Fruit fly (Drosophila melanogaster) whole organism, adult: Measurements from ENCODE around the gene tipE.

Experiments used
- CG11617 ChIP-seq: fragments of 200-800 bp; sonication (Bioruptor generic); optimal IDR thresholded peaks from 2 replicates; lab custom pipeline; 2017; ENCODE audit warnings: mild to moderate bottlenecking, missing biosample characterization, missing genetic modification reagents, missing genetic modification characterization
- CG12768 ChIP-seq: fragments of 200-800 bp; sonication (Bioruptor generic); optimal IDR thresholded peaks from 2 replicates; lab custom pipeline; 2017; ENCODE audit warnings: missing biosample characterization, missing genetic modification characterization, mild to moderate bottlenecking, moderate library complexity, missing genetic modification reagents
- CG14711 ChIP-seq: fragments of 200-800 bp; sonication (Bioruptor generic); optimal IDR thresholded peaks from 2 replicates; lab custom pipeline; 2018; ENCODE audit warnings: missing biosample characterization, mild to moderate bottlenecking, missing genetic modification characterization, moderate library complexity
- CG1620 ChIP-seq: fragments of 200-800 bp; sonication (Bioruptor generic); optimal IDR thresholded peaks from 2 replicates; lab custom pipeline; 2016; ENCODE audit warnings: missing biosample characterization, missing genetic modification characterization
- CG33017 ChIP-seq: fragments of 200-800 bp; sonication (Bioruptor generic); optimal IDR thresholded peaks from 2 replicates; lab custom pipeline; 2018; ENCODE audit warnings: missing biosample characterization, mild to moderate bottlenecking, missing genetic modification characterization, moderate library complexity
- CG5204 ChIP-seq: fragments of 200-800 bp; sonication (Bioruptor generic); optimal IDR thresholded peaks from 2 replicates; lab custom pipeline; 2016; ENCODE audit warnings: missing biosample characterization, missing genetic modification characterization
- CG7045 ChIP-seq: fragments of 200-800 bp; sonication (Bioruptor generic); optimal IDR thresholded peaks from 2 replicates; lab custom pipeline; 2017; ENCODE audit warnings: missing biosample characterization, mild to moderate bottlenecking, missing genetic modification characterization
- CG7101 ChIP-seq: fragments of 200-800 bp; sonication (Bioruptor generic); optimal IDR thresholded peaks from 2 replicates; lab custom pipeline; 2018; ENCODE audit warnings: missing biosample characterization, mild to moderate bottlenecking, missing genetic modification characterization, moderate library complexity
- Clk ChIP-seq: fragments of 200-800 bp; sonication (Bioruptor generic); optimal IDR thresholded peaks from 2 replicates; lab custom pipeline; 2017; ENCODE audit warnings: missing biosample characterization, missing genetic modification characterization
- Crg-1 ChIP-seq: fragments of 200-800 bp; sonication (Bioruptor generic); optimal IDR thresholded peaks from 2 replicates; lab custom pipeline; 2016; ENCODE audit warnings: missing biosample characterization, missing genetic modification characterization
- Hr96 ChIP-seq: fragments of 200-800 bp; sonication (Bioruptor generic); optimal IDR thresholded peaks from 2 replicates; lab custom pipeline; 2016; ENCODE audit warnings: missing biosample characterization, missing genetic modification characterization
- Mnt ChIP-seq: fragments of 200-800 bp; sonication (Bioruptor generic); optimal IDR thresholded peaks from 2 replicates; lab custom pipeline; 2016; ENCODE audit warnings: missing biosample characterization, mild to moderate bottlenecking, missing genetic modification characterization
- bab1 ChIP-seq: fragments of 200-800 bp; sonication (Bioruptor generic); optimal IDR thresholded peaks from 3 replicates; lab custom pipeline; 2019; ENCODE audit warnings: missing biosample characterization, mild to moderate bottlenecking, missing genetic modification characterization, moderate library complexity
- cic ChIP-seq: fragments of 200-800 bp; sonication (Bioruptor generic); optimal IDR thresholded peaks from 2 replicates; lab custom pipeline; 2017; ENCODE audit warnings: missing biosample characterization, mild to moderate bottlenecking, missing genetic modification characterization, moderate library complexity
- cnc ChIP-seq, 2 experiments: fragments of >200 bp; optimal IDR thresholded peaks; 2 replicates each; lab custom pipeline; 2017
- kay ChIP-seq: fragments of 200-800 bp; sonication (Bioruptor generic); peaks from one replicate; lab custom pipeline; 2016; ENCODE audit warnings: missing biosample characterization, missing genetic modification characterization, borderline replicate concordance
- ovo ChIP-seq: fragments of 200-800 bp; sonication (Bioruptor generic); optimal IDR thresholded peaks from 2 replicates; lab custom pipeline; 2016; ENCODE audit warnings: missing biosample characterization, missing genetic modification characterization
- pad ChIP-seq: fragments of 200-800 bp; sonication (Bioruptor generic); optimal IDR thresholded peaks from 3 replicates; lab custom pipeline; 2017; ENCODE audit warnings: missing biosample characterization, missing genetic modification characterization, mild to moderate bottlenecking, moderate library complexity, missing genetic modification reagents
- tj ChIP-seq: fragments of 200-800 bp; sonication (Bioruptor generic); optimal IDR thresholded peaks from 3 replicates; lab custom pipeline; 2017; ENCODE audit warnings: missing biosample characterization, mild to moderate bottlenecking, missing genetic modification characterization, moderate library complexity
- toe ChIP-seq: fragments of 200-800 bp; sonication (Bioruptor generic); optimal IDR thresholded peaks from 2 replicates; lab custom pipeline; 2016; ENCODE audit warnings: missing biosample characterization, missing genetic modification characterization

The tipE gene

DNA sequence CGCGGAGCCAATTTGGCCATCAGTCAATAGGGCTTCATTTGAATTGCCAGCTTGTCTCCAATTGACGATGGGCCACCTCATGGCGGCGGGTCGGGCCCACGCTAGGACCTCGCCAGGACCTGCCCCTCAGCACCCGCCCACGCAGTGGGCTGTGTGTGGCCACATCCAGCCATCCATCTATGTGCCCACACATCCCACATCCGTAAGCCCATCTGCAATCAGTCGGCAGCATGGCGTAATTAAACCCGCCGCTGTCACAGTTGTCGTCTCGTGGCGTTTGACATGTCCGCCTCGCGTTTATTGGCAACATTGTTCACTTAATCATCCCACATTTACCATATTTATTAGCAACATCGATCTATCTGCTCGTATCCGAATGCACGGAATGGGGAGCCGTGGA is 49.9 kb downstream of the tipE start:
- TF ChIP-seq CG7045 (GFP tag; lab: Kevin White, UChicago) (no peak), CG14711 (no peak), CG12768 (GFP tag; lab: Kevin White, UChicago) (no peak), CG1620 (GFP tag; lab: Kevin White, UChicago) (no peak), toe (GFP tag; lab: Kevin White, UChicago) (no peak), CG7101 (tag; lab: Kevin White, UChicago) (no peak), Clk (GFP tag; lab: Kevin White, UChicago) (no peak), cnc (optimal IDR thresholded peaks at IDR 0.05; lab: Kevin White, UChicago) (no peak), Hr96 (GFP tag; lab: Kevin White, UChicago) (no peak), Mnt (GFP tag; lab: Kevin White, UChicago) (no peak), CG5204 (GFP tag; lab: Kevin White, UChicago) (no peak)

DNA sequence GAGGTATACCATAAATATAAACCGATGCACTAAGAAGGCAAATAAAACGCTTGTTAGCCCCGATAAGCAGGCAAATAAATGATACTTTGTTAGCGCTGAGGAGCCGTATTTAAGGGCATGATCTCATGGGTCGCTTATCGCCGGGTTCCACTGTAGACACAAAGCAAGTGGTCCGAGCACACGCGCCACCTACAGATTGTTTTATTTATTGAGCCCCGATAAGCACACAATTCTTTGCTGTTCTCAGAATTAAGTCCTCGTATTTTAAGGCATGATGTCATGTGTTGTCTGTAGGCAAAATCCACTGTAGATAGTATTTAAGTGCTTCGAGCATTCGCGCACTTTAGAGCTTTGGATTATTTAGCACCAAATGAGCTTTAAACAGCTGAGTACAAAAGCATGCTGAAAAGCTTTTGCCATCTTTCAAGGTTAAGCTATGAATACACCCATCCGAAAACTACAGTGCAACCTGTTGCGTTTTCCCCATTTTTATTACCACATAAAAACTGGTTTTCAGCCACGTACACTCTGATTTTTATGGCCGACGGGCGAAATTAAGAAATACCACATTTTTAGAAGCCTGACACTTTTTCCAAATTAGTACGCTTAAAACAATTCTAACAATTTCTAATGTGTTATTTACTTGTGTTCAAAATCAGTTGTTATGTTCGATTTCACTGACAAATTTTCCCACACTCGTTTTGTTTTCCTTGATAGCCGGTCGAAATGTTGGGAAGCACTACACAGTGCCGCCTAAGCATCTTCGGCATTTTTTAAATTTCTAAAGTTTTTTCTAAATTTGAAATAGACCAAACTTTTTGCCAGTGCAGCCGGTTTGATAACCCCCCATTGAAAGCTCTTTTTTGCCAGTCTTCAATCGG is 51.4 kb downstream of the tipE start, which contains the start of gene Sqor:
TSS of gene Sqor (plus strand) at position 732 of the 881 bp plus-strand sequence.
- TF ChIP-seq ovo (GFP tag; lab: Kevin White, UChicago) = peak; percentile 77
- TF ChIP-seq kay = no peak
- peak; percentile 92 for TF ChIP-seq Hr96 (GFP tag; lab: Kevin White, UChicago)
- peak; percentile 71 for TF ChIP-seq cic (GFP tag; lab: Kevin White, UChicago)
- TF ChIP-seq pad (GFP tag; lab: Kevin White, UChicago) = peak; percentile 82
- TF ChIP-seq CG11617 (GFP tag; lab: Kevin White, UChicago) = peak; percentile 97
- TF ChIP-seq Crg-1 = peak; percentile 79
- TF ChIP-seq tj (GFP tag; lab: Kevin White, UChicago) = peak; percentile 77
- peak; percentile 91 for TF ChIP-seq toe (GFP tag; lab: Kevin White, UChicago)
- peak; percentile 94 for TF ChIP-seq CG12768 (GFP tag; lab: Kevin White, UChicago)
- peak; percentile 78 for TF ChIP-seq CG1620 (GFP tag; lab: Kevin White, UChicago)
- peak; percentile 92 for TF ChIP-seq CG7045 (GFP tag; lab: Kevin White, UChicago)
- peak; percentile 76 for TF ChIP-seq CG14711
- peak; percentile 91 for TF ChIP-seq CG5204 (GFP tag; lab: Kevin White, UChicago)
- TF ChIP-seq CG33017 (tag; lab: Kevin White, UChicago) = peak; percentile 89
- peak; percentile 84 for TF ChIP-seq Clk (GFP tag; lab: Kevin White, UChicago)
- peak; percentile 91 for TF ChIP-seq CG7101 (tag; lab: Kevin White, UChicago)
- no peak for TF ChIP-seq cnc (optimal IDR thresholded peaks at IDR 0.05; lab: Kevin White, UChicago)
- peak; percentile 68 for TF ChIP-seq Mnt (GFP tag; lab: Kevin White, UChicago)
- peak; percentile 90 for TF ChIP-seq bab1 (GFP tag; lab: Kevin White, UChicago)

DNA sequence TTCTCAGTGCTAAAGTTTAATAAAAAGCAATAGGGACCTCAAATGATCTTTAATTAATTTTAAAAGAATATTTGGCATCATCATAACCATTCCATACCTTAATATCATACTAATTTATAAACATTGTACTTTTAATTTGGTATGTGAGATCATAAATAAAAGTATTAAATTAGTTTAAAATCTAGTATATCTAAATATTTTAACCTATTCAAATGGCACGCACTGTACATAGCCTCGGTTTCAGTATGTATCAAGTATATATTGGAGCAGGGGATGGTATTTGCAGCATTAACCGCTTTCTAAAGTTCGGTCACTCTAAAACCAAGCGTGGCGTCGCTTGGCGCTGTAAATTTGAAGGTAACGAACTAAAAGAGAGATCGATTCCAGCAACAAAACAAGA is 54.1 kb downstream of the tipE start, which contains the start of gene pav:
TSS of gene pav (plus strand) at position 307 of the 400 bp plus-strand sequence.
- no peak for TF ChIP-seq kay
- TF ChIP-seq tj (GFP tag; lab: Kevin White, UChicago) = no peak
- no peak for TF ChIP-seq pad (GFP tag; lab: Kevin White, UChicago)
- TF ChIP-seq cic (GFP tag; lab: Kevin White, UChicago) = no peak
- no peak for TF ChIP-seq CG11617 (GFP tag; lab: Kevin White, UChicago)
- TF ChIP-seq Mnt (GFP tag; lab: Kevin White, UChicago) = peak; percentile 18
- no peak for TF ChIP-seq CG1620 (GFP tag; lab: Kevin White, UChicago)
- TF ChIP-seq cnc (optimal IDR thresholded peaks at IDR 0.05; lab: Kevin White, UChicago) = no peak
- no peak for TF ChIP-seq toe (GFP tag; lab: Kevin White, UChicago)
- TF ChIP-seq CG5204 (GFP tag; lab: Kevin White, UChicago) = no peak
- peak; percentile 48 for TF ChIP-seq CG14711
- no peak for TF ChIP-seq ovo (GFP tag; lab: Kevin White, UChicago)
- TF ChIP-seq CG33017 (tag; lab: Kevin White, UChicago) = peak; percentile 36
- peak; percentile 27 for TF ChIP-seq CG7101 (tag; lab: Kevin White, UChicago)
- no peak for TF ChIP-seq CG7045 (GFP tag; lab: Kevin White, UChicago)
- no peak for TF ChIP-seq Crg-1
- TF ChIP-seq Hr96 (GFP tag; lab: Kevin White, UChicago) = no peak
- TF ChIP-seq CG12768 (GFP tag; lab: Kevin White, UChicago) = no peak
- TF ChIP-seq bab1 (GFP tag; lab: Kevin White, UChicago) = peak; percentile 58
